Worm (Caenorhabditis elegans): ENCODE data around the gene swsn-7.

swsn-7 gene

DNA sequence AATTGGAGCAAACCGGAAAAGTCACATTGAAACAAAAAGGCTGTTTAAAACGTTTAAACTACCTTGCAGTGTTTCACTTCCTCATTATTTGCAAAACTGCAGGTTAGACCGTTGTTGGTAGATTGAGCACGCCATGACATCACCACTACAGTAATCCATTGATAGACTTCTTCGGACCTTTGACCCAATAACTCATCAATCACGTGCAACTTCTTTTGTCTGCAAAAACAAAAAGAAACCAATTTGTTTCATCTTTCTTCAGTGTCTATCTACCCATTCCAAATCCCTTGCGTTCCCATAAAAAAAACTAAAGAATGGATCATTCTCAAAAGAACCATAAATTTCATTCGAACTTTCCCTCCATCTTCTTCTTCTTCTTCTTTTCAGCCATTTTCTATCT is 46.5 kb downstream of the swsn-7 start:
- TF ChIP-seq pqm-1 (tag; optimal IDR thresholded peaks at IDR 0.05) (no peak), skn-1 (tag; optimal IDR thresholded peaks at IDR 0.05) (no peak), R02D3.7 (tag; optimal IDR thresholded peaks at IDR 0.05) (no peak), unc-62 (GFP tag; optimal IDR thresholded peaks at IDR 0.05 in 1 of 2) (peak in 1 of 2 experiments; percentile 78), unc-62 (tag; optimal IDR thresholded peaks at IDR 0.05) (no peak)

ce11 chrII:7977513-7977912 is 50.0 kb downstream of the swsn-7 start:
- TF ChIP-seq nhr-11 (tag; optimal IDR thresholded peaks at IDR 0.05): peak; percentile 28
- TF ChIP-seq zip-11 (GFP tag; IDR thresholded peaks at IDR 0.05): no peak
- TF ChIP-seq ZK546.5 (tag; optimal IDR thresholded peaks at IDR 0.05): no peak
- TF ChIP-seq zip-2 (tag; optimal IDR thresholded peaks at IDR 0.05): no peak

ce11 chrII:7976308-7976707 is 51.3 kb downstream of the swsn-7 start, which contains the start of gene DH11.5:
DH11.5 (plus strand) TSS chrII:7976608.
- TF ChIP-seq nhr-10 (tag; optimal IDR thresholded peaks at IDR 0.05): no peak

ce11 chrII:7974189-7974823 is 53.3 kb downstream of the swsn-7 start:
- TF ChIP-seq Y48G9A.11 (GFP tag; IDR thresholded peaks at IDR 0.05): no peak
- TF ChIP-seq aha-1 (tag): peak; percentile 82
- peak in 1 of 2 experiments; percentile 55 for TF ChIP-seq unc-62 (GFP tag; optimal IDR thresholded peaks at IDR 0.05 in 1 of 2)
- TF ChIP-seq unc-62 (tag; optimal IDR thresholded peaks at IDR 0.05): no peak
